Fruit fly (Drosophila melanogaster): ENCODE data around the gene Lasp.

- TF ChIP-seq Hnf4 (GFP tag; optimal IDR thresholded peaks at IDR 0.05) = no peak
- no peak for TF ChIP-seq tai (GFP tag; optimal IDR thresholded peaks at IDR 0.05)
- no peak for TF ChIP-seq Abd-B (GFP tag; optimal IDR thresholded peaks at IDR 0.05)
- no peak for TF ChIP-seq Dif (GFP tag; optimal IDR thresholded peaks at IDR 0.05; ENCODE audit: partially characterized antibody)
- TF ChIP-seq Myc (optimal IDR thresholded peaks at IDR 0.05) = no peak
- TF ChIP-seq psq (GFP tag; optimal IDR thresholded peaks at IDR 0.05) = no peak
- no peak for TF ChIP-seq woc (GFP tag; optimal IDR thresholded peaks at IDR 0.05)
- no peak for TF ChIP-seq Hr78 (GFP tag; optimal IDR thresholded peaks at IDR 0.05)
These were observed 35.3 kb upstream of the Lasp start for dm6 chr3L:16746586-16747383.

All from whole organism, wandering third instar larva.